Fruit fly (Drosophila melanogaster) whole organism, embryonic: ENCODE results near the gene ab.

Source experiments
- CG10274 ChIP-seq: fragments of 200-800 bp; sonication (Bioruptor generic); optimal IDR thresholded peaks from 3 replicates; lab custom pipeline; 2017; ENCODE audit warnings: missing biosample characterization, mild to moderate bottlenecking, missing genetic modification characterization
- CG10321 ChIP-seq: fragments of 200-800 bp; sonication (Bioruptor generic); IDR thresholded peaks from 2 replicates; pipeline ENCODE4 v1.3.6; 2022; ENCODE audit warnings: missing biosample characterization, missing genetic modification characterization
- CG10543 ChIP-seq: fragments of 200-800 bp; sonication (Bioruptor generic); optimal IDR thresholded peaks from 3 replicates; lab custom pipeline; 2017; ENCODE audit warnings: missing biosample characterization, mild to moderate bottlenecking, missing genetic modification characterization, moderate library complexity
- CG10959 ChIP-seq: fragments of 200-800 bp; sonication (Bioruptor generic); IDR thresholded peaks from 2 replicates; pipeline ENCODE4 v1.3.6; 2022; ENCODE audit warnings: missing biosample characterization, missing genetic modification characterization
- CG11398 ChIP-seq: fragments of 200-800 bp; sonication (Bioruptor generic); optimal IDR thresholded peaks from 2 replicates; lab custom pipeline; 2016; ENCODE audit warnings: missing biosample characterization, missing genetic modification characterization
- CG11504 ChIP-seq: fragments of 200-800 bp; sonication (Bioruptor generic); optimal IDR thresholded peaks from 3 replicates; lab custom pipeline; 2019; ENCODE audit warnings: missing biosample characterization, mild to moderate bottlenecking, missing genetic modification characterization, moderate library complexity
- CG11560 ChIP-seq: fragments of 200-800 bp; sonication (Bioruptor generic); IDR thresholded peaks from 3 replicates; pipeline ENCODE4 v1.3.6; 2022; ENCODE audit warnings: missing biosample characterization, missing genetic modification characterization
- CG12942 ChIP-seq: fragments of 200-800 bp; sonication (Bioruptor generic); optimal IDR thresholded peaks from 3 replicates; lab custom pipeline; 2016; ENCODE audit warnings: missing biosample characterization, missing genetic modification characterization
- CG13624 ChIP-seq: fragments of 200-800 bp; sonication (Bioruptor generic); optimal IDR thresholded peaks from 2 replicates; lab custom pipeline; 2016; ENCODE audit warnings: missing biosample characterization, missing genetic modification characterization
- CG14710 ChIP-seq: fragments of 200-800 bp; sonication (Bioruptor generic); optimal IDR thresholded peaks from 3 replicates; lab custom pipeline; 2019; ENCODE audit warnings: missing biosample characterization, mild to moderate bottlenecking, missing genetic modification characterization, moderate library complexity
- CG17328 ChIP-seq: fragments of 200-800 bp; sonication (Bioruptor generic); IDR thresholded peaks from 2 replicates; pipeline ENCODE4 v1.3.6; 2022; ENCODE audit warnings: missing biosample characterization, missing genetic modification characterization
- CG2202 ChIP-seq: fragments of 200-800 bp; sonication (Bioruptor generic); optimal IDR thresholded peaks from 2 replicates; lab custom pipeline; 2018; ENCODE audit warnings: missing biosample characterization, mild to moderate bottlenecking, missing genetic modification characterization
- CG3163 ChIP-seq: fragments of 200-800 bp; sonication (Bioruptor generic); optimal IDR thresholded peaks from 3 replicates; lab custom pipeline; 2016; ENCODE audit warnings: missing biosample characterization, missing genetic modification characterization
- CG32767 ChIP-seq: fragments of 200-800 bp; sonication (Bioruptor generic); IDR thresholded peaks from 2 replicates; pipeline ENCODE4 v1.3.6; 2022; ENCODE audit warnings: missing biosample characterization, missing genetic modification characterization
- CG34376 ChIP-seq: fragments of 200-800 bp; sonication (Bioruptor generic); optimal IDR thresholded peaks from 2 replicates; lab custom pipeline; 2018; ENCODE audit warnings: missing biosample characterization, mild to moderate bottlenecking, missing genetic modification characterization
- CG34422 ChIP-seq: fragments of 200-800 bp; sonication (Bioruptor generic); IDR thresholded peaks from 3 replicates; pipeline ENCODE4 v1.3.6; 2022; ENCODE audit warnings: missing biosample characterization, missing genetic modification characterization
- CG4328 ChIP-seq: fragments of 200-800 bp; sonication (Bioruptor generic); optimal IDR thresholded peaks from 3 replicates; lab custom pipeline; 2017; ENCODE audit warnings: missing biosample characterization, missing genetic modification reagents, missing genetic modification characterization
- CG4707 ChIP-seq: fragments of 200-800 bp; sonication (Bioruptor generic); optimal IDR thresholded peaks from 2 replicates; lab custom pipeline; 2018; ENCODE audit warnings: missing biosample characterization, mild to moderate bottlenecking, missing genetic modification characterization, moderate library complexity
- CG6175 ChIP-seq: fragments of 200-800 bp; sonication (Bioruptor generic); IDR thresholded peaks from 3 replicates; pipeline ENCODE4 v1.3.6; 2022; ENCODE audit warnings: missing biosample characterization, missing genetic modification characterization
- CG7745 ChIP-seq: fragments of 200-800 bp; sonication (Bioruptor generic); optimal IDR thresholded peaks from 2 replicates; lab custom pipeline; 2018; ENCODE audit warnings: missing biosample characterization, mild to moderate bottlenecking, missing genetic modification characterization, moderate library complexity
- CG7839 ChIP-seq: fragments of 200-800 bp; sonication (Bioruptor generic); optimal IDR thresholded peaks from 3 replicates; lab custom pipeline; 2018; ENCODE audit warnings: missing biosample characterization, mild to moderate bottlenecking, missing genetic modification characterization, moderate library complexity
- CG9437 ChIP-seq: fragments of 200-800 bp; sonication (Bioruptor generic); optimal IDR thresholded peaks from 2 replicates; lab custom pipeline; 2018; ENCODE audit warnings: missing biosample characterization, mild to moderate bottlenecking, missing genetic modification characterization
- CG9727 ChIP-seq: fragments of 200-800 bp; sonication (Bioruptor generic); optimal IDR thresholded peaks from 3 replicates; lab custom pipeline; 2017; ENCODE audit warnings: missing biosample characterization, mild to moderate bottlenecking, missing genetic modification characterization
- CG9932 ChIP-seq: fragments of 200-800 bp; sonication (Bioruptor generic); IDR thresholded peaks from 2 replicates; pipeline ENCODE4 v1.3.6; 2022; ENCODE audit warnings: missing biosample characterization, missing genetic modification characterization
- Dfd ChIP-seq, 2 experiments: fragments of >200 bp; optimal IDR thresholded peaks; 2 replicates each; lab custom pipeline; 2017; ENCODE audit warnings: missing biosample characterization in 2 of 2, missing genetic modification characterization in 2 of 2
- Ets97D ChIP-seq: fragments of 200-800 bp; sonication (Bioruptor generic); optimal IDR thresholded peaks from 3 replicates; lab custom pipeline; 2016; ENCODE audit warnings: missing biosample characterization, missing genetic modification characterization
- Hmx ChIP-seq: fragments of 200-800 bp; sonication (Bioruptor generic); optimal IDR thresholded peaks from 2 replicates; lab custom pipeline; 2016; ENCODE audit warnings: missing biosample characterization, missing genetic modification characterization
- Lhr ChIP-seq: fragments of 200-800 bp; sonication (Bioruptor generic); optimal IDR thresholded peaks from 3 replicates; lab custom pipeline; 2017; ENCODE audit warnings: mild to moderate bottlenecking, missing biosample characterization, missing genetic modification reagents, missing genetic modification characterization
- Med ChIP-seq: fragments of 200-800 bp; sonication (Bioruptor generic); peaks from one replicate; lab custom pipeline; 2016; ENCODE audit warnings: missing biosample characterization, missing genetic modification characterization, mild to moderate bottlenecking, inconsistent platforms, moderate library complexity
- Oli ChIP-seq: fragments of 200-800 bp; sonication (Bioruptor generic); optimal IDR thresholded peaks from 2 replicates; lab custom pipeline; 2018; ENCODE audit warnings: missing biosample characterization, mild to moderate bottlenecking, missing genetic modification characterization, moderate library complexity
- Rx ChIP-seq: fragments of 200-800 bp; sonication (Bioruptor generic); IDR thresholded peaks from 2 replicates; pipeline ENCODE4 v1.3.6; 2022; ENCODE audit warnings: missing biosample characterization, missing genetic modification characterization
- Stat92E ChIP-seq, 3 experiments: fragments of >200 bp in 2 of 3; fragments of 200-800 bp in 1 of 3; sonication (Bioruptor generic) in 1 of 3; optimal IDR thresholded peaks; 2 replicates each; lab custom pipeline; 2017 to 2019; ENCODE audit warnings: missing biosample characterization in 3 of 3, missing genetic modification characterization in 3 of 3, mild to moderate bottlenecking in 1 of 3, moderate library complexity in 1 of 3
- ac ChIP-seq: fragments of 200-800 bp; sonication (Bioruptor generic); optimal IDR thresholded peaks from 3 replicates; lab custom pipeline; 2017; ENCODE audit warnings: missing biosample characterization, mild to moderate bottlenecking, missing genetic modification characterization
- ash1 ChIP-seq: fragments of 200-800 bp; sonication (Bioruptor generic); optimal IDR thresholded peaks from 2 replicates; lab custom pipeline; 2018; ENCODE audit warnings: missing biosample characterization, mild to moderate bottlenecking, missing genetic modification characterization
- ewg ChIP-seq: fragments of 200-800 bp; sonication (Bioruptor generic); optimal IDR thresholded peaks from 3 replicates; lab custom pipeline; 2017; ENCODE audit warnings: mild to moderate bottlenecking, missing biosample characterization, missing genetic modification reagents, missing genetic modification characterization
- gcm ChIP-seq: fragments of 200-800 bp; sonication (Bioruptor generic); optimal IDR thresholded peaks from 2 replicates; lab custom pipeline; 2019; ENCODE audit warnings: missing biosample characterization, mild to moderate bottlenecking, missing genetic modification characterization, moderate library complexity
- kay ChIP-seq: fragments of 200-800 bp; sonication (Bioruptor generic); optimal IDR thresholded peaks from 2 replicates; lab custom pipeline; 2016; ENCODE audit warnings: missing biosample characterization, missing genetic modification characterization
- knrl ChIP-seq: fragments of 200-800 bp; sonication (Bioruptor generic); IDR thresholded peaks from 3 replicates; pipeline ENCODE4 v1.3.6; 2022; ENCODE audit warnings: missing biosample characterization, missing genetic modification characterization; ENCODE audit not compliant: partially characterized antibody
- lmd ChIP-seq: fragments of 200-800 bp; sonication (Bioruptor generic); IDR thresholded peaks from 2 replicates; pipeline ENCODE4 v1.3.6; 2022; ENCODE audit warnings: missing biosample characterization, missing genetic modification characterization
- mam ChIP-seq: fragments of 200-800 bp; sonication (Bioruptor generic); optimal IDR thresholded peaks from 3 replicates; lab custom pipeline; 2016; ENCODE audit warnings: missing biosample characterization, missing genetic modification characterization
- mirr ChIP-seq: fragments of 200-800 bp; sonication (Bioruptor generic); optimal IDR thresholded peaks from 3 replicates; lab custom pipeline; 2018; ENCODE audit warnings: missing biosample characterization, mild to moderate bottlenecking, missing genetic modification characterization
- repo ChIP-seq: fragments of 200-800 bp; sonication (Bioruptor generic); optimal IDR thresholded peaks from 2 replicates; lab custom pipeline; 2016; ENCODE audit warnings: missing biosample characterization, missing genetic modification characterization
- salm ChIP-seq: fragments of 200-800 bp; sonication (Bioruptor generic); optimal IDR thresholded peaks from 2 replicates; lab custom pipeline; 2018; ENCODE audit warnings: missing biosample characterization, mild to moderate bottlenecking, missing genetic modification characterization
- sd ChIP-seq: fragments of 200-800 bp; sonication (Bioruptor generic); optimal IDR thresholded peaks from 3 replicates; lab custom pipeline; 2018; ENCODE audit warnings: missing biosample characterization, mild to moderate bottlenecking, missing genetic modification characterization, moderate library complexity
- slou ChIP-seq: fragments of 200-800 bp; sonication (Bioruptor generic); optimal IDR thresholded peaks from 3 replicates; lab custom pipeline; 2016; ENCODE audit warnings: missing biosample characterization, missing genetic modification characterization
- ssp ChIP-seq: fragments of 200-800 bp; sonication (Bioruptor generic); IDR thresholded peaks from 2 replicates; pipeline ENCODE4 v1.3.6; 2022; ENCODE audit warnings: missing biosample characterization, missing genetic modification characterization
- toy ChIP-seq: fragments of 200-800 bp; sonication (Bioruptor generic); IDR thresholded peaks from 2 replicates; pipeline ENCODE4 v1.3.6; 2022; ENCODE audit warnings: missing biosample characterization, missing genetic modification characterization
- trh ChIP-seq: fragments of 200-800 bp; sonication (Bioruptor generic); optimal IDR thresholded peaks from 2 replicates; lab custom pipeline; 2016; ENCODE audit warnings: missing biosample characterization, missing genetic modification characterization
- vnd ChIP-seq: fragments of 200-800 bp; sonication (Bioruptor generic); IDR thresholded peaks from 3 replicates; pipeline ENCODE4 v1.3.6; 2022; ENCODE audit warnings: missing biosample characterization, missing genetic modification characterization; ENCODE audit not compliant: partially characterized antibody

Gene ab

DNA sequence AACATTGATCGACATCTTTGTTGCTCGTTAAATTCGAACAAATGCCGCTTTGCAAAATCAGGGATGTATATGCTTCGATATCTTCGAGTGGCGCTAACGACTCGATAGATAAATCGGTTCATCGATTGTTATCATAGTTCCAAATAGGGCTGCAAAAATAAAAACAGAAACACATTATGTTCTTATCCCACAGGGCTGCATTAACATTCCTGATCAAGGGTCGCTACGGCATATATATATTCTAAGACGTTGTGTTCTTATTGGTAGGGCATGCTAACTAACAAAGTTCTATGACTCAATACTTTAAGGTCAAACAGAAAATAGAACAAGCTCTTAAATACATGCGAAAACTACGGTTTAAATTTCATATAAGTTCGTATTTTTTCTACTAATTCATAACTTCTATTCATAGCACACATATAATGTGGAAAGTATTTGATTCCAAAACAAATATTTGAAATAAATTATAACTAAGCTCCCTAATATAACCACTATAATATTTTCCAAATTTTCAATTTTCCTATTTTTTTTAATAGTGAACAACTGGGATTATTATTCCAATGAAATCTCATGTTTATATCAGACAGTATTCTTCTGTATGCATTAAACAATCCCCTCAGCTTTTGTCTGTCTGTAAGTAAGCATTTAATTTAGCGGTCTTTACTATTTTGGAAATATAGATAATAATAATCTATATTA is 58.6 kb downstream of the ab start, which contains the start of gene cmet (continued):
- TF ChIP-seq Rx (0 out of 2 replicates have a peak, but pooled peaks have one; percentile 6), Ets97D (GFP tag; lab: Kevin White, UChicago) (peak; percentile 79), repo (GFP tag; lab: Kevin White, UChicago) (no peak), CG17328 (GFP tag; lab: Robert Waterston, UW) (peak; percentile 39; the same call in 1 of the 2 replicates), CG7839 (no peak), CG12942 (peak; percentile 19), CG34376 (GFP tag; lab: Kevin White, UChicago) (peak; percentile 1), CG10321 (GFP tag; lab: Robert Waterston, UW) (no peak), CG34422 (GFP tag; lab: Robert Waterston, UW) (peak; percentile 56), CG11398 (GFP tag; lab: Kevin White, UChicago) (peak; percentile 59), CG9932 (GFP tag; lab: Robert Waterston, UW) (peak; percentile 75), knrl (GFP tag; lab: Robert Waterston, UW) (peak; percentile 81), CG10274 (GFP tag; lab: Kevin White, UChicago) (no peak), mam (peak; percentile 78), mirr (GFP tag; lab: Kevin White, UChicago) (no peak), CG2202 (tag; lab: Kevin White, UChicago) (no peak), Dfd (GFP tag; optimal IDR thresholded peaks at IDR 0.05; lab: Kevin White, UChicago) (no peak), gcm (GFP tag; lab: Kevin White, UChicago) (no peak), ac (no peak), ash1 (GFP tag; lab: Kevin White, UChicago) (no peak), sd (tag; lab: Kevin White, UChicago) (no peak), slou (GFP tag; lab: Kevin White, UChicago) (peak; percentile 31), salm (tag; lab: Kevin White, UChicago) (no peak), vnd (GFP tag; lab: Robert Waterston, UW) (peak; percentile 88), CG11560 (no peak; the same call in 2 of the 3 replicates), CG32767 (GFP tag; lab: Robert Waterston, UW) (no peak), Stat92E (GFP tag; optimal IDR thresholded peaks at IDR 0.05; lab: Kevin White, UChicago) (peak in 1 of 3 experiments; percentile 9), ssp (GFP tag; lab: Robert Waterston, UW) (peak; percentile 96), trh (GFP tag; lab: Kevin White, UChicago) (no peak), Oli (tag; lab: Kevin White, UChicago) (peak; percentile 31), Lhr (GFP tag; lab: Kevin White, UChicago) (peak; percentile 9), CG10959 (GFP tag; lab: Robert Waterston, UW) (no peak), CG9437 (peak; percentile 68), Hmx (GFP tag; lab: Kevin White, UChicago) (no peak), CG13624 (GFP tag; lab: Kevin White, UChicago) (peak; percentile 66), CG3163 (GFP tag; lab: Kevin White, UChicago) (peak; percentile 0), CG11504 (tag; lab: Kevin White, UChicago) (no peak), CG7745 (tag; lab: Kevin White, UChicago) (no peak), kay (GFP tag; lab: Kevin White, UChicago) (peak; percentile 44), CG14710 (tag; lab: Kevin White, UChicago) (peak; percentile 70), CG4707 (GFP tag; lab: Kevin White, UChicago) (no peak), Med (GFP tag; lab: Kevin White, UChicago) (peak; percentile 93), ewg (GFP tag; lab: Kevin White, UChicago) (peak; percentile 30), CG4328 (GFP tag; lab: Kevin White, UChicago) (peak; percentile 28), CG6175 (GFP tag; lab: Robert Waterston, UW) (no peak), CG9727 (GFP tag; lab: Kevin White, UChicago) (peak; percentile 50), lmd (peak; percentile 46; the same call in 1 of the 2 replicates), CG10543 (GFP tag; lab: Kevin White, UChicago) (no peak), toy (GFP tag; lab: Robert Waterston, UW) (no peak)
